Worm (Caenorhabditis elegans) whole organism, late embryonic: Measurements from ENCODE around the gene Y27F2A.11.
"Not testable (repeated sequence)": the region's sequence is repeated elsewhere in the genome, so short reads cannot be mapped to it uniquely, and the experiment has no call there.

Experiments
- C08G9.2 ChIP-seq: sonication (generic microtip); optimal IDR thresholded peaks from 2 replicates; lab custom pipeline; 2016; ENCODE audit warnings: mild to moderate bottlenecking, missing genetic modification characterization, moderate library complexity, missing compliant biosample characterization
- ama-1 ChIP-seq: fragments of 150-350 bp; optimal IDR thresholded peaks from 2 replicates; lab custom pipeline; 2014
- ceh-45 ChIP-seq: fragments of 200-800 bp; sonication (Bioruptor generic); IDR thresholded peaks from 2 replicates; pipeline ENCODE4 v1.3.6; 2022; ENCODE audit warnings: missing genetic modification reagents, missing genetic modification characterization, missing compliant biosample characterization
- dmd-4 ChIP-seq: sonication (generic microtip); optimal IDR thresholded peaks from 2 replicates; lab custom pipeline; 2016; ENCODE audit warnings: borderline replicate concordance, missing genetic modification characterization, missing compliant biosample characterization
- elt-2 ChIP-seq: sonication (generic microtip); optimal IDR thresholded peaks from 2 replicates; lab custom pipeline; 2016; ENCODE audit warnings: missing genetic modification reagents, missing genetic modification characterization, missing compliant biosample characterization
- fkh-10 ChIP-seq: fragments of 150-350 bp; optimal IDR thresholded peaks from 2 replicates; lab custom pipeline; 2014; ENCODE audit warnings: missing biosample characterization, missing genetic modification reagents, missing genetic modification characterization
- nhr-232 ChIP-seq: sonication (generic microtip); optimal IDR thresholded peaks from 2 replicates; lab custom pipeline; 2016; ENCODE audit warnings: missing genetic modification characterization, missing compliant biosample characterization
- npax-4 ChIP-seq: sonication (generic microtip); optimal IDR thresholded peaks from 2 replicates; lab custom pipeline; 2016; ENCODE audit warnings: missing genetic modification characterization, missing compliant biosample characterization
- pat-9 ChIP-seq: fragments of 200-800 bp; sonication (Bioruptor generic); optimal IDR thresholded peaks from 2 replicates; lab custom pipeline; 2018; ENCODE audit warnings: mild to moderate bottlenecking, missing genetic modification characterization, moderate library complexity, missing compliant biosample characterization
- sox-4 ChIP-seq: sonication (generic microtip); optimal IDR thresholded peaks from 2 replicates; lab custom pipeline; 2017; ENCODE audit warnings: mild to moderate bottlenecking, missing genetic modification characterization, inconsistent platforms, missing compliant biosample characterization
- syd-9 ChIP-seq: sonication (generic microtip); optimal IDR thresholded peaks from 2 replicates; lab custom pipeline; 2016; ENCODE audit warnings: mild to moderate bottlenecking, missing genetic modification characterization, moderate library complexity, missing compliant biosample characterization
- tbx-2 ChIP-seq: sonication (generic microtip); optimal IDR thresholded peaks from 2 replicates; lab custom pipeline; 2016; ENCODE audit warnings: missing genetic modification characterization, missing compliant biosample characterization
- zip-5 ChIP-seq: sonication (generic microtip); optimal IDR thresholded peaks from 2 replicates; lab custom pipeline; 2016; ENCODE audit warnings: missing genetic modification characterization, missing compliant biosample characterization

- not testable (repeated sequence) for TF ChIP-seq ceh-45 (GFP tag; lab: Robert Waterston, UW); tbx-2; zip-5 (tag; lab: Kevin White, UChicago); npax-4 (tag; lab: Kevin White, UChicago); ama-1 (lab: Kevin White, UChicago); nhr-232 (tag; lab: Kevin White, UChicago); syd-9 (tag; lab: Kevin White, UChicago); elt-2 (tag; lab: Kevin White, UChicago); C08G9.2 (tag; lab: Kevin White, UChicago); dmd-4; sox-4 (tag; lab: Kevin White, UChicago); fkh-10; pat-9 (tag; lab: Kevin White, UChicago)
Measured at ce11 chrII:3201242-3201641, 12.1 kb downstream of the Y27F2A.11 start, which contains the start of gene sri-48.
